Worm (Caenorhabditis elegans): ENCODE results near the gene sru-20.

The sru-20 gene

DNA sequence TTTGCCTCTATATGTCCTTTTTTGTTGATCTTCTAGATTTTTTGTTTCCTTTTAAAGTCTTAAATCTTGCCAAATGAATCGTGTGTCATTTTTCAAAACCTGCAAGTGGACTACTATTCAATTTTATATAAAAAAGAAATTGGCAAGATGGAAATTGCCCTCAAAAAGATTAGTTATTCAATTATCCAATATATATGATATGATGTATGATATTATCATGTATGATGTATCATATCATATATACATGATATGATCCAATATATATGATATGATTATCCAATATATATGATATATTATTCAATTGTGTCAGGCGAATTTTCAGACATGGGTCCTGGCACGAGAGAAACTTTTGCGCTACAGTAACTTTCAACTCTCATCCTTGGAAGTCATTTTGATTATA, at the start of gene sru-20:
sru-20 (plus strand) TSS at position 301 of the 400 bp plus-strand sequence.
- no peak for TF ChIP-seq zip-4 (GFP tag; optimal IDR thresholded peaks at IDR 0.05)
- no peak for TF ChIP-seq egl-13 (tag; optimal IDR thresholded peaks at IDR 0.05)
- no peak for TF ChIP-seq unc-30 (tag; optimal IDR thresholded peaks at IDR 0.05)
- TF ChIP-seq rnt-1 (tag; optimal IDR thresholded peaks at IDR 0.05): no peak
- no peak for TF ChIP-seq nhr-71 (tag; optimal IDR thresholded peaks at IDR 0.05)
- TF ChIP-seq unc-62 (GFP tag; optimal IDR thresholded peaks at IDR 0.05): no peak
- TF ChIP-seq egl-27 (tag; optimal IDR thresholded peaks at IDR 0.05): no peak
- no peak for TF ChIP-seq lin-35 (GFP tag; optimal IDR thresholded peaks at IDR 0.05)
- no peak for TF ChIP-seq ztf-4 (tag; optimal IDR thresholded peaks at IDR 0.05)
- no peak for TF ChIP-seq nhr-28 (tag; optimal IDR thresholded peaks at IDR 0.05)
- no peak for TF ChIP-seq lin-14 (GFP tag; optimal IDR thresholded peaks at IDR 0.05)
- TF ChIP-seq tlp-1 (tag; optimal IDR thresholded peaks at IDR 0.05): no peak
- TF ChIP-seq sup-37 (GFP tag; optimal IDR thresholded peaks at IDR 0.05): no peak

DNA sequence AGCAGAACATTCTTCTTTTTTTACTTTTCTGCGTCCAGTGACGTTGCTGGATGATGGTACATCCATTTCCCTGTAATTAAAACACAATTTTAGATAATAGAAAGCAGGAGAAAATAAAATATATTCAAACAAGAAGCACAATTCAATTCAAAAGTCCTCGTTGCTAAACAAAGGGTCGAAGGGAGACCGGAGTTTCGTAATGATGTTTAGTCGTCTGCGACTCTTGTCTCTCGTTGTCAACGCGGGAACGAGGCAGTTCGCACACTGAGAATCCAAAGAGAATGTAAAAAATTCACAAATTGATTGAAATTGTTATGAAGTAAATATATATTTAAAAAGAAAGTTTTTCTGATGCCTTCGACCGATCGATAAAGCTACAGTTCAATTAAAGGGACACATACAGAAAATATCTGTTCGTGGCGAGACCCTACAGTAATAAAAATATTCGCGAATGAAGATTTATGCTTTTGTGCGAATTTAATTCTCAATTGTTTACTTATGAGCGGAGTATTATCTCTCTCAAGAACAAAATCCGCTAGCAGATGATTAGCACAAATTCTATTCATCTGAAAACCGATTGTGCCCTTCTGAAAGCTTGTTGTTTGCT, 44.0 kb upstream of the sru-20 start, which contains the start of gene dpy-26:
dpy-26 (minus strand) TSS at position 111 of the 607 bp plus-strand sequence.
- TF ChIP-seq lsy-2 (tag; optimal IDR thresholded peaks at IDR 0.05) (peak; percentile 66 to 83), jun-1 (tag; optimal IDR thresholded peaks at IDR 0.05) (no peak), unc-86 (tag; optimal IDR thresholded peaks at IDR 0.05) (no peak), ceh-63 (GFP tag; optimal IDR thresholded peaks at IDR 0.05) (no peak), zip-4 (GFP tag; optimal IDR thresholded peaks at IDR 0.05) (no peak), snpc-4 (tag; optimal IDR thresholded peaks at IDR 0.05) (no peak), C16A3.4 (tag; optimal IDR thresholded peaks at IDR 0.05) (peak; percentile 5), lin-13 (GFP tag; optimal IDR thresholded peaks at IDR 0.05) (peak; percentile 7), efl-1 (optimal IDR thresholded peaks at IDR 0.05) (peak; percentile 73 to 77), efl-1 (GFP tag; optimal IDR thresholded peaks at IDR 0.05 in 1 of 2) (peak; percentile 58 to 92), nhr-47 (tag; optimal IDR thresholded peaks at IDR 0.05) (no peak), grh-1 (GFP tag; IDR thresholded peaks at IDR 0.05) (no peak), nhr-12 (tag; optimal IDR thresholded peaks at IDR 0.05) (no peak), ama-1 (optimal IDR thresholded peaks at IDR 0.05) (no peak), sox-4 (tag; optimal IDR thresholded peaks at IDR 0.05) (no peak), ztf-4 (tag; optimal IDR thresholded peaks at IDR 0.05) (no peak), egl-27 (tag; optimal IDR thresholded peaks at IDR 0.05) (no peak), nhr-77 (tag; optimal IDR thresholded peaks at IDR 0.05) (no peak), vab-15 (tag; optimal IDR thresholded peaks at IDR 0.05) (no peak), ceh-8 (GFP tag; optimal IDR thresholded peaks at IDR 0.05) (no peak), nhr-85 (tag) (peak; percentile 65), nhr-19 (GFP tag; conservative IDR thresholded peaks at IDR 0.05) (no peak), ets-5 (GFP tag; IDR thresholded peaks at IDR 0.05) (no peak), hlh-4 (tag; optimal IDR thresholded peaks at IDR 0.05) (no peak), unc-130 (tag; optimal IDR thresholded peaks at IDR 0.05) (no peak), sup-37 (GFP tag; optimal IDR thresholded peaks at IDR 0.05) (no peak), F16B12.6 (tag; optimal IDR thresholded peaks at IDR 0.05) (peak; percentile 12), nhr-11 (tag; optimal IDR thresholded peaks at IDR 0.05) (no peak), efl-3 (GFP tag; optimal IDR thresholded peaks at IDR 0.05) (no peak), lin-35 (GFP tag; optimal IDR thresholded peaks at IDR 0.05) (peak; percentile 57 to 79), nhr-71 (tag; optimal IDR thresholded peaks at IDR 0.05) (no peak), elt-3 (tag; optimal IDR thresholded peaks at IDR 0.05) (peak in 1 of 6 experiments; percentile 17), C04F5.9 (tag; optimal IDR thresholded peaks at IDR 0.05) (no peak), aha-1 (tag; optimal IDR thresholded peaks at IDR 0.05) (no peak), unc-98 (GFP tag; IDR thresholded peaks at IDR 0.05) (no peak), sptf-1 (tag; optimal IDR thresholded peaks at IDR 0.05) (no peak), alr-1 (tag; optimal IDR thresholded peaks at IDR 0.05; ENCODE audit: borderline replicate concordance) (no peak), zag-1 (tag; optimal IDR thresholded peaks at IDR 0.05) (no peak), isw-1 (GFP tag; IDR thresholded peaks at IDR 0.05) (no peak), ceh-90 (tag; optimal IDR thresholded peaks at IDR 0.05) (no peak), C34B4.2 (tag; optimal IDR thresholded peaks at IDR 0.05) (no peak), pag-3 (tag; optimal IDR thresholded peaks at IDR 0.05; ENCODE audit: borderline replicate concordance, insufficient read depth) (no peak), dpl-1 (GFP tag; optimal IDR thresholded peaks at IDR 0.05) (peak; percentile 51 to 73 (median 62)), dsc-1 (tag; optimal IDR thresholded peaks at IDR 0.05) (no peak), nhr-28 (tag; optimal IDR thresholded peaks at IDR 0.05) (no peak)

Measured in whole organism, L1 larva.